Worm (Caenorhabditis elegans): ENCODE data around the gene Y61A9LA.7.
A peak's percentile ranks its signal among the peaks of the same experiment; 100 is the strongest.

The Y61A9LA.7 gene

ce11 chrV:4569999-4570627 is 10.5 kb upstream of the Y61A9LA.7 start, which contains the start of gene sut-2 (continued):
- TF ChIP-seq nhr-19 (GFP tag; conservative IDR thresholded peaks at IDR 0.05) (no peak; the same call in 1 of the 2 replicates), unc-86 (tag; optimal IDR thresholded peaks at IDR 0.05) (no peak), ztf-11 (tag; optimal IDR thresholded peaks at IDR 0.05) (no peak), tbx-2 (tag; optimal IDR thresholded peaks at IDR 0.05) (no peak), lsy-2 (tag; optimal IDR thresholded peaks at IDR 0.05) (peak; percentile 58 to 63), ceh-8 (GFP tag; optimal IDR thresholded peaks at IDR 0.05) (no peak), nhr-11 (tag; optimal IDR thresholded peaks at IDR 0.05) (no peak), swsn-7 (tag; optimal IDR thresholded peaks at IDR 0.05) (peak; percentile 17), mdl-1 (tag; optimal IDR thresholded peaks at IDR 0.05) (peak in 1 of 2 experiments; percentile 55), elt-2 (tag; optimal IDR thresholded peaks at IDR 0.05) (no peak), mef-2 (tag; optimal IDR thresholded peaks at IDR 0.05) (no peak), irx-1 (tag; optimal IDR thresholded peaks at IDR 0.05) (no peak), pqm-1 (tag; optimal IDR thresholded peaks at IDR 0.05) (no peak), blmp-1 (tag; optimal IDR thresholded peaks at IDR 0.05) (peak; percentile 83), dsc-1 (tag; optimal IDR thresholded peaks at IDR 0.05) (peak; percentile 22), zip-4 (GFP tag; optimal IDR thresholded peaks at IDR 0.05) (no peak), pag-3 (tag; optimal IDR thresholded peaks at IDR 0.05; ENCODE audit: borderline replicate concordance, insufficient read depth) (no peak), snpc-4 (tag; optimal IDR thresholded peaks at IDR 0.05) (no peak), fkh-8 (tag; optimal IDR thresholded peaks at IDR 0.05) (no peak), ceh-90 (tag; optimal IDR thresholded peaks at IDR 0.05) (no peak), lin-35 (GFP tag; optimal IDR thresholded peaks at IDR 0.05) (peak; percentile 39 to 62), lin-14 (GFP tag; optimal IDR thresholded peaks at IDR 0.05) (no peak), nhr-71 (tag; optimal IDR thresholded peaks at IDR 0.05) (peak; percentile 56), nhr-20 (tag; optimal IDR thresholded peaks at IDR 0.05) (peak; percentile 20), dpl-1 (GFP tag; optimal IDR thresholded peaks at IDR 0.05) (peak; percentile 42 to 57 (median 54)), ztf-4 (tag; optimal IDR thresholded peaks at IDR 0.05) (no peak), isw-1 (GFP tag; IDR thresholded peaks at IDR 0.05) (no peak), F16B12.6 (tag; optimal IDR thresholded peaks at IDR 0.05) (peak; percentile 90), nhr-47 (tag; optimal IDR thresholded peaks at IDR 0.05) (peak; percentile 54), aly-2 (tag; optimal IDR thresholded peaks at IDR 0.05) (peak; percentile 18), lin-13 (GFP tag; optimal IDR thresholded peaks at IDR 0.05) (no peak), unc-30 (tag; optimal IDR thresholded peaks at IDR 0.05) (no peak), nhr-237 (tag; optimal IDR thresholded peaks at IDR 0.05) (no peak), sox-4 (tag; optimal IDR thresholded peaks at IDR 0.05) (no peak), Y116A8C.19 (tag; optimal IDR thresholded peaks at IDR 0.05; ENCODE audit: borderline replicate concordance) (no peak), ceh-63 (GFP tag; optimal IDR thresholded peaks at IDR 0.05) (no peak), tlp-1 (tag; optimal IDR thresholded peaks at IDR 0.05) (no peak), lir-3 (tag; optimal IDR thresholded peaks at IDR 0.05; ENCODE audit: poor library complexity) (no peak), aha-1 (tag; optimal IDR thresholded peaks at IDR 0.05) (no peak), zag-1 (tag; optimal IDR thresholded peaks at IDR 0.05) (no peak), snu-23 (GFP tag; optimal IDR thresholded peaks at IDR 0.05) (peak; percentile 67), nhr-85 (tag) (peak; percentile 40), fos-1 (tag; optimal IDR thresholded peaks at IDR 0.05) (no peak), C16A3.4 (tag; optimal IDR thresholded peaks at IDR 0.05) (peak; percentile 33), ces-1 (GFP tag; optimal IDR thresholded peaks at IDR 0.05) (no peak), mab-9 (GFP tag; IDR thresholded peaks at IDR 0.05) (no peak), egl-27 (tag; optimal IDR thresholded peaks at IDR 0.05) (no peak), nhr-28 (tag; optimal IDR thresholded peaks at IDR 0.05) (no peak)
